Fruit fly (Drosophila melanogaster) whole organism, prepupa: ENCODE data around the gene tex.

ENCODE experiments used
- Blimp-1 ChIP-seq: fragments of 200-800 bp; sonication (Bioruptor generic); optimal IDR thresholded peaks from 3 replicates; lab custom pipeline; 2017; ENCODE audit warnings: missing biosample characterization, missing genetic modification characterization, mild to moderate bottlenecking, moderate library complexity, missing genetic modification reagents
- CG11294 ChIP-seq: fragments of 200-800 bp; sonication (Bioruptor generic); IDR thresholded peaks from 2 replicates; pipeline ENCODE4 v1.3.6; 2022; ENCODE audit warnings: missing biosample characterization, missing genetic modification characterization
- CG11762 ChIP-seq: fragments of 200-800 bp; sonication (Bioruptor generic); optimal IDR thresholded peaks from 3 replicates; lab custom pipeline; 2016; ENCODE audit warnings: missing biosample characterization, missing genetic modification characterization; ENCODE audit not compliant: insufficient read depth
- CG11902 ChIP-seq: fragments of 200-800 bp; sonication (Bioruptor generic); optimal IDR thresholded peaks from 3 replicates; lab custom pipeline; 2016; ENCODE audit warnings: missing biosample characterization, missing genetic modification characterization
- CG15336 ChIP-seq: fragments of 200-800 bp; sonication (Bioruptor generic); IDR thresholded peaks from 2 replicates; pipeline ENCODE4 v1.3.6; 2022; ENCODE audit warnings: missing biosample characterization, missing genetic modification characterization
- CG16779 ChIP-seq: fragments of 200-800 bp; sonication (Bioruptor generic); optimal IDR thresholded peaks from 3 replicates; lab custom pipeline; 2017; ENCODE audit warnings: missing biosample characterization, mild to moderate bottlenecking, missing genetic modification characterization
- CG3032 ChIP-seq: fragments of 200-800 bp; optimal IDR thresholded peaks from 2 replicates; lab custom pipeline; 2019; ENCODE audit warnings: missing biosample characterization, mild to moderate bottlenecking, missing genetic modification characterization, moderate library complexity
- CG31627 ChIP-seq: fragments of 200-800 bp; sonication (Bioruptor generic); optimal IDR thresholded peaks from 3 replicates; lab custom pipeline; 2016; ENCODE audit warnings: missing biosample characterization, missing genetic modification characterization
- CG3919 ChIP-seq: fragments of 200-800 bp; sonication (Bioruptor generic); optimal IDR thresholded peaks from 3 replicates; lab custom pipeline; 2016; ENCODE audit warnings: missing biosample characterization, missing genetic modification characterization
- CG6163 ChIP-seq: fragments of 200-800 bp; sonication (Bioruptor generic); IDR thresholded peaks from 3 replicates; pipeline ENCODE4 v1.3.6; 2022; ENCODE audit warnings: missing biosample characterization, missing genetic modification characterization
- CG6276 ChIP-seq: fragments of 200-800 bp; sonication (Bioruptor generic); optimal IDR thresholded peaks from 2 replicates; lab custom pipeline; 2017; ENCODE audit warnings: missing biosample characterization, mild to moderate bottlenecking, missing genetic modification characterization
- CG6808 ChIP-seq: fragments of 200-800 bp; sonication (Bioruptor generic); optimal IDR thresholded peaks from 3 replicates; lab custom pipeline; 2017; ENCODE audit warnings: missing biosample characterization, missing genetic modification characterization, mild to moderate bottlenecking, moderate library complexity, missing genetic modification reagents
- CG6854 ChIP-seq: fragments of 200-800 bp; sonication (Bioruptor generic); optimal IDR thresholded peaks from 2 replicates; lab custom pipeline; 2017; ENCODE audit warnings: missing biosample characterization, mild to moderate bottlenecking, missing genetic modification characterization
- CG7368 ChIP-seq: fragments of 200-800 bp; sonication (Bioruptor generic); optimal IDR thresholded peaks from 3 replicates; lab custom pipeline; 2016; ENCODE audit warnings: missing biosample characterization, missing genetic modification characterization
- CG8119 ChIP-seq: fragments of 200-800 bp; sonication (Bioruptor generic); IDR thresholded peaks from 3 replicates; pipeline ENCODE4 v1.3.6; 2022; ENCODE audit warnings: missing biosample characterization, missing genetic modification characterization
- CG8319 ChIP-seq: fragments of 200-800 bp; sonication (Bioruptor generic); optimal IDR thresholded peaks from 3 replicates; lab custom pipeline; 2016; ENCODE audit warnings: missing biosample characterization, missing genetic modification characterization
- CG9139 ChIP-seq: fragments of 200-800 bp; sonication (Bioruptor generic); optimal IDR thresholded peaks from 3 replicates; lab custom pipeline; 2017; ENCODE audit warnings: missing biosample characterization, mild to moderate bottlenecking, missing genetic modification characterization
- Eip75B ChIP-seq: fragments of 200-800 bp; sonication (Bioruptor generic); optimal IDR thresholded peaks from 3 replicates; lab custom pipeline; 2016; ENCODE audit warnings: missing biosample characterization, missing genetic modification characterization
- Eip78C ChIP-seq: fragments of 200-800 bp; sonication (Bioruptor generic); peaks from one replicate; lab custom pipeline; 2016; ENCODE audit warnings: missing biosample characterization, missing genetic modification characterization
- Eip93F ChIP-seq: fragments of 200-800 bp; sonication (Bioruptor generic); optimal IDR thresholded peaks from 2 replicates; lab custom pipeline; 2016; ENCODE audit warnings: missing biosample characterization, mild to moderate bottlenecking, missing genetic modification characterization
- Hr39 ChIP-seq: fragments of 200-800 bp; sonication (Bioruptor generic); optimal IDR thresholded peaks from 2 replicates; lab custom pipeline; 2016; ENCODE audit warnings: missing biosample characterization, missing genetic modification characterization
- Lpt ChIP-seq: fragments of 200-800 bp; sonication (Bioruptor generic); optimal IDR thresholded peaks from 3 replicates; lab custom pipeline; 2016; ENCODE audit warnings: missing biosample characterization, missing genetic modification characterization
- Met ChIP-seq: fragments of 200-800 bp; sonication (Bioruptor generic); optimal IDR thresholded peaks from 3 replicates; lab custom pipeline; 2016; ENCODE audit warnings: missing biosample characterization, missing genetic modification characterization
- OdsH ChIP-seq: fragments of 200-800 bp; sonication (Bioruptor generic); optimal IDR thresholded peaks from 3 replicates; lab custom pipeline; 2016; ENCODE audit warnings: missing biosample characterization, missing genetic modification characterization
- Smox ChIP-seq: fragments of 200-800 bp; sonication (Bioruptor generic); optimal IDR thresholded peaks from 3 replicates; lab custom pipeline; 2016; ENCODE audit warnings: missing biosample characterization, missing genetic modification characterization
- Sox102F ChIP-seq: fragments of 200-800 bp; sonication (Bioruptor generic); optimal IDR thresholded peaks from 2 replicates; lab custom pipeline; 2016; ENCODE audit warnings: missing biosample characterization, mild to moderate bottlenecking, missing genetic modification characterization
- Sox14 ChIP-seq: fragments of 200-800 bp; sonication (Bioruptor generic); optimal IDR thresholded peaks from 3 replicates; lab custom pipeline; 2016; ENCODE audit warnings: missing biosample characterization, missing genetic modification characterization
- cyc ChIP-seq: fragments of 200-800 bp; sonication (Bioruptor generic); optimal IDR thresholded peaks from 3 replicates; lab custom pipeline; 2016; ENCODE audit warnings: missing biosample characterization, missing genetic modification characterization
- dac ChIP-seq: fragments of 200-800 bp; sonication (Bioruptor generic); optimal IDR thresholded peaks from 2 replicates; lab custom pipeline; 2017; ENCODE audit warnings: missing biosample characterization, mild to moderate bottlenecking, missing genetic modification characterization
- dsx ChIP-seq: fragments of 200-800 bp; optimal IDR thresholded peaks from 3 replicates; lab custom pipeline; 2019; ENCODE audit warnings: missing biosample characterization, mild to moderate bottlenecking, missing genetic modification characterization, moderate library complexity; ENCODE audit not compliant: poor library complexity, severe bottlenecking
- esn ChIP-seq: fragments of 200-800 bp; sonication (Bioruptor generic); optimal IDR thresholded peaks from 2 replicates; lab custom pipeline; 2016; ENCODE audit warnings: missing biosample characterization, mild to moderate bottlenecking, missing genetic modification characterization, moderate library complexity
- fd59A ChIP-seq: fragments of 200-800 bp; sonication (Bioruptor generic); optimal IDR thresholded peaks from 2 replicates; lab custom pipeline; 2017; ENCODE audit warnings: missing biosample characterization, mild to moderate bottlenecking, missing genetic modification characterization, missing genetic modification reagents
- fd85E ChIP-seq: fragments of 200-800 bp; sonication (Bioruptor generic); optimal IDR thresholded peaks from 3 replicates; lab custom pipeline; 2016; ENCODE audit warnings: missing biosample characterization, missing genetic modification characterization
- lz ChIP-seq: fragments of 200-800 bp; sonication (Bioruptor generic); optimal IDR thresholded peaks from 3 replicates; lab custom pipeline; 2016; ENCODE audit warnings: missing biosample characterization, missing genetic modification characterization
- net ChIP-seq: fragments of 200-800 bp; sonication (Bioruptor generic); optimal IDR thresholded peaks from 3 replicates; lab custom pipeline; 2016; ENCODE audit warnings: missing biosample characterization, missing genetic modification characterization
- pdm3 ChIP-seq: fragments of 200-800 bp; sonication (Bioruptor generic); optimal IDR thresholded peaks from 3 replicates; lab custom pipeline; 2016; ENCODE audit warnings: missing biosample characterization, missing genetic modification characterization
- salr ChIP-seq, 2 experiments: fragments of 200-800 bp; sonication (Bioruptor generic); optimal IDR thresholded peaks; 3 replicates each; lab custom pipeline; 2016 to 2018; ENCODE audit warnings: missing biosample characterization in 2 of 2, missing genetic modification characterization in 2 of 2, mild to moderate bottlenecking in 1 of 2
- spab ChIP-seq: fragments of 200-800 bp; sonication (Bioruptor generic); optimal IDR thresholded peaks from 2 replicates; lab custom pipeline; 2017; ENCODE audit warnings: missing biosample characterization, mild to moderate bottlenecking, missing genetic modification characterization, missing genetic modification reagents
- ss ChIP-seq, 2 experiments: fragments of 200-800 bp; sonication (Bioruptor generic); optimal IDR thresholded peaks; 2 replicates in 1 of 2; 3 replicates in 1 of 2; lab custom pipeline; 2017 to 2018; ENCODE audit warnings: mild to moderate bottlenecking in 2 of 2, missing biosample characterization in 2 of 2, missing genetic modification characterization in 2 of 2, moderate library complexity in 1 of 2
- svp ChIP-seq: fragments of 200-800 bp; sonication (Bioruptor generic); peaks from one replicate; lab custom pipeline; 2016; ENCODE audit warnings: missing biosample characterization, missing genetic modification characterization
- vri ChIP-seq: fragments of 200-800 bp; sonication (Bioruptor generic); optimal IDR thresholded peaks from 3 replicates; lab custom pipeline; 2016; ENCODE audit warnings: missing biosample characterization, mild to moderate bottlenecking, missing genetic modification characterization

tex gene

dm6 chr3R:8279970-8280369 lies 28.5 kb downstream of the tex start:
- TF ChIP-seq Eip78C (GFP tag; lab: Kevin White, UChicago) = peak; percentile 38
- TF ChIP-seq CG6163 = no peak
- no peak for TF ChIP-seq cyc (GFP tag; lab: Kevin White, UChicago)
- TF ChIP-seq svp = peak; percentile 93
- TF ChIP-seq CG3032 (tag; lab: Kevin White, UChicago) = no peak
- peak; percentile 16 for TF ChIP-seq esn (GFP tag; lab: Kevin White, UChicago)
- TF ChIP-seq Sox102F (GFP tag; lab: Kevin White, UChicago) = no peak
- no peak for TF ChIP-seq fd59A (GFP tag; lab: Kevin White, UChicago)
- TF ChIP-seq, all 60 proteins: peak for 3

- no peak for TF ChIP-seq Lpt (GFP tag; lab: Kevin White, UChicago)
- 0 out of 3 replicates have a peak, but pooled peaks have one; percentile 18 for TF ChIP-seq CG6163
- no peak for TF ChIP-seq CG11902 (GFP tag; lab: Kevin White, UChicago)
- no peak for TF ChIP-seq esn (GFP tag; lab: Kevin White, UChicago)
- TF ChIP-seq ss (GFP tag; optimal IDR thresholded peaks at IDR 0.05; lab: Kevin White, UChicago) = peak in 1 of 2 experiments; percentile 5
- no peak for TF ChIP-seq dac (GFP tag; lab: Kevin White, UChicago)
These were observed 30.8 kb downstream of the tex start, which contains the start of gene ato for dm6 chr3R:8277494-8278293. Gene ato (plus strand): TSS chr3R:8278052.

- no peak for TF ChIP-seq vri
- TF ChIP-seq Smox (GFP tag; lab: Kevin White, UChicago) = no peak
- no peak for TF ChIP-seq dsx (GFP tag; lab: Kevin White, UChicago)
These were observed 33.4 kb downstream of the tex start for dm6 chr3R:8275031-8275430.

- TF ChIP-seq CG7368 = no peak
- no peak for TF ChIP-seq Sox14 (GFP tag; lab: Kevin White, UChicago)
- TF ChIP-seq svp = peak; percentile 100
- peak; percentile 68 for TF ChIP-seq Met (GFP tag; lab: Kevin White, UChicago)
- TF ChIP-seq Eip78C (GFP tag; lab: Kevin White, UChicago) = no peak
- TF ChIP-seq fd85E (GFP tag; lab: Kevin White, UChicago) = no peak
- TF ChIP-seq CG9139 (GFP tag; lab: Kevin White, UChicago) = no peak
- TF ChIP-seq Eip93F (GFP tag; lab: Kevin White, UChicago) = no peak
- peak; percentile 69 for TF ChIP-seq Hr39
- no peak for TF ChIP-seq pdm3 (GFP tag; lab: Kevin White, UChicago)
- no peak for TF ChIP-seq OdsH (GFP tag; lab: Kevin White, UChicago)
- TF ChIP-seq CG6276 = no peak
- no peak for TF ChIP-seq CG3032 (tag; lab: Kevin White, UChicago)
- TF ChIP-seq lz (GFP tag; lab: Kevin White, UChicago) = peak; percentile 65
- TF ChIP-seq fd59A (GFP tag; lab: Kevin White, UChicago) = no peak
- no peak for TF ChIP-seq Eip75B
- TF ChIP-seq salr (GFP tag; optimal IDR thresholded peaks at IDR 0.05; lab: Kevin White, UChicago) = no peak
- TF ChIP-seq CG3919 (GFP tag; lab: Kevin White, UChicago) = no peak
- no peak for TF ChIP-seq spab (GFP tag; lab: Kevin White, UChicago)
- no peak for TF ChIP-seq CG16779 (tag; lab: Kevin White, UChicago)
- TF ChIP-seq CG6854 (GFP tag; lab: Kevin White, UChicago) = no peak
- no peak for TF ChIP-seq CG8119 (GFP tag; lab: Robert Waterston, UW)
- TF ChIP-seq Sox102F (GFP tag; lab: Kevin White, UChicago) = peak; percentile 75
- no peak for TF ChIP-seq CG11762 (GFP tag; lab: Kevin White, UChicago)
- peak; percentile 64 for TF ChIP-seq CG31627
- no peak for TF ChIP-seq CG6808
- TF ChIP-seq CG15336 = no peak
- no peak for TF ChIP-seq Blimp-1 (GFP tag; lab: Kevin White, UChicago)
- no peak for TF ChIP-seq dsx (GFP tag; lab: Kevin White, UChicago)
- no peak for TF ChIP-seq vri
- TF ChIP-seq CG6163 = no peak
- TF ChIP-seq CG8319 = no peak
- no peak for TF ChIP-seq ss (GFP tag; optimal IDR thresholded peaks at IDR 0.05; lab: Kevin White, UChicago)
- TF ChIP-seq net (GFP tag; lab: Kevin White, UChicago) = no peak
- no peak for TF ChIP-seq CG11294
- no peak for TF ChIP-seq Lpt (GFP tag; lab: Kevin White, UChicago)
These were observed 35.8 kb downstream of the tex start for dm6 chr3R:8272573-8273165.
